Worm (Caenorhabditis elegans): Measurements from ENCODE around the gene tmbi-4.

Gene tmbi-4

ce11 chrX:9171241-9171640, 20.7 kb downstream of the tmbi-4 start, which contains the start of gene B0563.1:
Gene B0563.1 (plus strand): TSS chrX:9171541.
- TF ChIP-seq ref-1 (GFP tag; conservative IDR thresholded peaks at IDR 0.05) (no peak), ztf-29 (GFP tag; IDR thresholded peaks at IDR 0.05) (no peak)

ce11 chrX:9172278-9172677, 21.8 kb downstream of the tmbi-4 start, which contains the start of gene B0563.18:
Gene B0563.18 (plus strand): TSS chrX:9172578.
- no peak for TF ChIP-seq klf-2 (GFP tag; conservative IDR thresholded peaks at IDR 0.05)
- no peak for TF ChIP-seq T22C8.4 (GFP tag; IDR thresholded peaks at IDR 0.05)
- no peak for TF ChIP-seq ref-1 (GFP tag; conservative IDR thresholded peaks at IDR 0.05)
- TF ChIP-seq ztf-23 (GFP tag; IDR thresholded peaks at IDR 0.05), result no peak
- no peak for TF ChIP-seq med-1 (GFP tag; optimal IDR thresholded peaks at IDR 0.05; ENCODE audit: insufficient read depth)
- TF ChIP-seq tab-1 (GFP tag; IDR thresholded peaks at IDR 0.05), result no peak
- no peak for TF ChIP-seq flt-1 (GFP tag; IDR thresholded peaks at IDR 0.05)

DNA sequence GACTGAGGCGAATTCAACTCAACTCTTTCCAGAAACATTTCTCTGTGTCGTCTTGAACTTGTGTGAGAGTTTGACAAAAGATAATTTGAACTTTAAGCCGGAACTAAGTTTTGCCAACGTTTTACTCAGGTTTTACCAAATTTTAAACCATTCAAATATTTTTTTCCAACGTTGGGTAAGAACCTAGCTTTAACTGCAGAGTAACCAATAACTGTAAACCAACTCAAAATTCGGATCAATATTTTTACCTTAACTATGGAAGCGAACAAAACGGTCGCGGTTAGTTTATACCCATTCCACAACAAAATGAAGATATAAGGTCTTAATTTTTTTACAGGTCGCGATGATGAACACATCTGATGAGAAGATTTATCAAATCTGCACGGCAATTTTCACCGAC, 22.2 kb downstream of the tmbi-4 start:
- TF ChIP-seq ref-1 (GFP tag; conservative IDR thresholded peaks at IDR 0.05) (no peak), klf-2 (GFP tag; conservative IDR thresholded peaks at IDR 0.05) (no peak), flt-1 (GFP tag; IDR thresholded peaks at IDR 0.05) (no peak), med-1 (GFP tag; optimal IDR thresholded peaks at IDR 0.05; ENCODE audit: insufficient read depth) (no peak), ztf-23 (GFP tag; IDR thresholded peaks at IDR 0.05) (no peak), cog-1 (tag; optimal IDR thresholded peaks at IDR 0.05) (no peak), tab-1 (GFP tag; IDR thresholded peaks at IDR 0.05) (no peak), T22C8.4 (GFP tag; IDR thresholded peaks at IDR 0.05) (no peak), ztf-29 (GFP tag; IDR thresholded peaks at IDR 0.05) (no peak)

DNA sequence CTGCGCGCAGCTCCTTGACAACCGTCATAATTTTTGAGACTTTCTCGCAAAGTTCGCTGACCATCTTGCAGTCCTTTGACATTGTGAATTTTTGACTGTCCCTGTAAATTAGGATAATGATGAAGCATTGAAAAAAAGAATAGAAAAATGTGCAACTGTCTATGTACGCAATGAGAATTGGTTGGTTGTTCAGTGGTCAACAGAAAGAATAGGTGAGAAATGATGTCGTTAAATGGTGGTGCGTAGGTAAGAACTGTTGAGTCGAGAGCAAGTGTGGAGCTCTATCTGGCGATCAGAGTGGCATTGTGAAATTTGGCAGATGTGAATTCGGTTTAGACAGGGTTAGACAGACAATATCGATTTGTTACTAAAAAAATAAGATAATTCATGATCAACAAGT, 23.9 kb downstream of the tmbi-4 start, which contains the start of gene B0563.8:
TSS of gene B0563.8 (minus strand) at position 101 of the 400 bp plus-strand sequence.
- no peak for TF ChIP-seq med-1 (GFP tag; optimal IDR thresholded peaks at IDR 0.05; ENCODE audit: insufficient read depth)
- TF ChIP-seq ztf-23 (GFP tag; IDR thresholded peaks at IDR 0.05), result no peak
- TF ChIP-seq ztf-29 (GFP tag; IDR thresholded peaks at IDR 0.05), result no peak
- TF ChIP-seq T22C8.4 (GFP tag; IDR thresholded peaks at IDR 0.05), result no peak
- TF ChIP-seq flt-1 (GFP tag; IDR thresholded peaks at IDR 0.05), result no peak
- no peak for TF ChIP-seq ref-1 (GFP tag; conservative IDR thresholded peaks at IDR 0.05)
- no peak for TF ChIP-seq cog-1 (tag; optimal IDR thresholded peaks at IDR 0.05)
- no peak for TF ChIP-seq tab-1 (GFP tag; IDR thresholded peaks at IDR 0.05)
- no peak for TF ChIP-seq klf-2 (GFP tag; conservative IDR thresholded peaks at IDR 0.05)

DNA sequence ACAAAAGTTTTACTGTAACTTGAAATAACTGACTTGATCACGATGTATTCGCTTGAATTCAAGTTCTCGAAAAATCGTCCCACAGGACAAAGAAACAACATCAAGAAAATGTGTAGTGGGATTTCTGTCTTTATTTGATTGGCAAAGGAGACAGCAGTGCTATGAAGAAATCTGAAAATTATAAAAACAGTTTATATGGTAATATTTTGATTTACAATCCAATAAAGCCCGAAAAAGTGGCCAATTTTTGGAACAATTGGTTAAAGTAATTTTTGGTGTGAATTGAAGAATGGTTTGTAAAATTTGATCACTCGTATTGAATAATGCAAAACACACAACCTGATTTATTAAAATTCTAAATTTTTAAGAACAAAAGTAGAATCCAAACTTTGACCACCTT, 30.3 kb downstream of the tmbi-4 start, which contains the start of gene Y81B9A.4:
TSS of gene Y81B9A.4 (minus strand) at position 101 of the 400 bp plus-strand sequence.
- TF ChIP-seq ref-1 (GFP tag; conservative IDR thresholded peaks at IDR 0.05), result no peak
- no peak for TF ChIP-seq flt-1 (GFP tag; IDR thresholded peaks at IDR 0.05)
- no peak for TF ChIP-seq med-1 (GFP tag; optimal IDR thresholded peaks at IDR 0.05; ENCODE audit: insufficient read depth)
- no peak for TF ChIP-seq klf-2 (GFP tag; conservative IDR thresholded peaks at IDR 0.05)
- no peak for TF ChIP-seq ztf-29 (GFP tag; IDR thresholded peaks at IDR 0.05)
- no peak for TF ChIP-seq T22C8.4 (GFP tag; IDR thresholded peaks at IDR 0.05)
- no peak for TF ChIP-seq tab-1 (GFP tag; IDR thresholded peaks at IDR 0.05)
- no peak for TF ChIP-seq cog-1 (tag; optimal IDR thresholded peaks at IDR 0.05)
- TF ChIP-seq ztf-23 (GFP tag; IDR thresholded peaks at IDR 0.05), result no peak

DNA sequence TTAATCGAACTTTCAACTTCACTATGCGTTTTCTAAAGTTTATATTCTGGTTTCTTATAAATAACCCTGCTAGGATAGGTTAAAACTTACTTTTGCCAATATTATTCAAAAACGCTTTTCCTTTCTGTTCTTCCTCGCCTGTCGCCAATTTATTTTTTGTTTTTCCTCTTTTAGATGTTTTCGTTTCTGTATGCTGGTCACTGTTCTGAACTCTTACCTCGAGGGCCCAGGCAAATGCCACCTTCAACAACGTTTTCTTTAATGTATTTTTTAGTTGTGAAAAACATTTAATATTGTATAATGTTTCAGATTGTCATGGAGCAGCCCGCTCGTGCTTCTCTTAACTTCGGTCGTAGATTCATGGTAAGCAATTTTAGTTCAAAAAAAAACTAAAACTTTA, 31.6 kb downstream of the tmbi-4 start, which contains the start of gene Y81B9A.3:
TSS of gene Y81B9A.3 (plus strand) at position 301 of the 400 bp plus-strand sequence.
- TF ChIP-seq T22C8.4 (GFP tag; IDR thresholded peaks at IDR 0.05), result no peak
- TF ChIP-seq klf-2 (GFP tag; conservative IDR thresholded peaks at IDR 0.05), result no peak
- TF ChIP-seq ref-1 (GFP tag; conservative IDR thresholded peaks at IDR 0.05), result no peak
- no peak for TF ChIP-seq med-1 (GFP tag; optimal IDR thresholded peaks at IDR 0.05; ENCODE audit: insufficient read depth)
- no peak for TF ChIP-seq cog-1 (tag; optimal IDR thresholded peaks at IDR 0.05)
- TF ChIP-seq flt-1 (GFP tag; IDR thresholded peaks at IDR 0.05), result no peak

DNA sequence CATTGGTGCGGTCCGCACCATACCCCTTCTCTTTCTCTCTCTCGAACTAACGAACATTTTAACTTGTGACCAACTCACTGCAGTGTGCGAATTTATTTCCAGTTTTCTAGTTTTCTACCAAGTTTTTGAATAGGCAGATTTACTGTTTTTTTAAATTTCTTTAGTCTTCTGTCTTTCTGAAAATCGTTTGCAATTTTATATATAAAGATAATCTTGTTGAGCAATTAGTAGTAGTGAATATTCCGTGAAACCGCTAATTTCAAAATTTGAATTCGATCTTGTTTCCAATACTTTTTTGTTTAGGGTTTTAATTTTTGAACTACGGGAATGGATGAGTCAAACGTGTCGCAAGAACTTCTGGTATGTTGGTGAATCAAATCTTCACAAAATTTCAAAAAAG, 33.3 kb downstream of the tmbi-4 start, which contains the start of gene Y81B9A.2:
TSS of gene Y81B9A.2 (plus strand) at position 301 of the 400 bp plus-strand sequence.
- no peak for TF ChIP-seq klf-2 (GFP tag; conservative IDR thresholded peaks at IDR 0.05)
- no peak for TF ChIP-seq ztf-23 (GFP tag; IDR thresholded peaks at IDR 0.05)
- TF ChIP-seq ztf-29 (GFP tag; IDR thresholded peaks at IDR 0.05), result no peak
- TF ChIP-seq T22C8.4 (GFP tag; IDR thresholded peaks at IDR 0.05), result no peak
- no peak for TF ChIP-seq med-1 (GFP tag; optimal IDR thresholded peaks at IDR 0.05; ENCODE audit: insufficient read depth)
- TF ChIP-seq flt-1 (GFP tag; IDR thresholded peaks at IDR 0.05), result no peak
- no peak for TF ChIP-seq cog-1 (tag; optimal IDR thresholded peaks at IDR 0.05)

- TF ChIP-seq cog-1 (tag; optimal IDR thresholded peaks at IDR 0.05), result no peak
- no peak for TF ChIP-seq ztf-23 (GFP tag; IDR thresholded peaks at IDR 0.05)
- TF ChIP-seq klf-2 (GFP tag; conservative IDR thresholded peaks at IDR 0.05), result no peak
- no peak for TF ChIP-seq T22C8.4 (GFP tag; IDR thresholded peaks at IDR 0.05)
- 0 out of 2 replicates have a peak, but pooled peaks have one; percentile 6 for TF ChIP-seq flt-1 (GFP tag; IDR thresholded peaks at IDR 0.05)
- no peak for TF ChIP-seq ref-1 (GFP tag; conservative IDR thresholded peaks at IDR 0.05)
Measured at ce11 chrX:9191795-9192494, 41.5 kb downstream of the tmbi-4 start, which contains the start of gene Y81B9A.1. Gene Y81B9A.1 (plus strand): TSS chrX:9192444.

- TF ChIP-seq ztf-23 (GFP tag; IDR thresholded peaks at IDR 0.05) (no peak), flt-1 (GFP tag; IDR thresholded peaks at IDR 0.05) (no peak), cog-1 (tag; optimal IDR thresholded peaks at IDR 0.05) (no peak), klf-2 (GFP tag; conservative IDR thresholded peaks at IDR 0.05) (no peak), med-1 (GFP tag; optimal IDR thresholded peaks at IDR 0.05; ENCODE audit: insufficient read depth) (no peak), T22C8.4 (GFP tag; IDR thresholded peaks at IDR 0.05) (no peak), ztf-29 (GFP tag; IDR thresholded peaks at IDR 0.05) (no peak), ref-1 (GFP tag; conservative IDR thresholded peaks at IDR 0.05) (no peak), tab-1 (GFP tag; IDR thresholded peaks at IDR 0.05) (no peak)
Measured at ce11 chrX:9194081-9194480, 43.6 kb downstream of the tmbi-4 start.

All from whole organism, midembryonic.